Fruit fly (Drosophila melanogaster): ENCODE data around the gene CG17917.

dm6 chr3R:6342702-6343101 is 934 bp downstream of the CG17917 start, which contains the start of gene CG10298:
- TF ChIP-seq Mrtf (GFP tag; IDR thresholded peaks at IDR 0.05) (no peak), nmo (GFP tag; optimal IDR thresholded peaks at IDR 0.05) (no peak)
